Worm (Caenorhabditis elegans) whole organism, L1 larva: ENCODE measurements around the gene cox-10.

Experiments
- C34B4.2 ChIP-seq: sonication (generic microtip); optimal IDR thresholded peaks from 2 replicates; lab custom pipeline; 2017; ENCODE audit warnings: mild to moderate bottlenecking, missing genetic modification characterization, missing compliant biosample characterization
- aha-1 ChIP-seq: fragments of 150-350 bp; optimal IDR thresholded peaks from 2 replicates; lab custom pipeline; 2014; ENCODE audit warnings: missing biosample characterization, missing genetic modification characterization
- alr-1 ChIP-seq: fragments of 200-800 bp; sonication (Bioruptor generic); optimal IDR thresholded peaks from 2 replicates; lab custom pipeline; 2018; ENCODE audit warnings: borderline replicate concordance, mild to moderate bottlenecking, missing genetic modification characterization, missing compliant biosample characterization
- aly-2 ChIP-seq: fragments of 150-350 bp; optimal IDR thresholded peaks from 2 replicates; lab custom pipeline; 2014; ENCODE audit warnings: missing biosample characterization, missing genetic modification characterization
- blmp-1 ChIP-seq: fragments of 150-350 bp; optimal IDR thresholded peaks from 2 replicates; lab custom pipeline; 2014; ENCODE audit warnings: missing biosample characterization, missing genetic modification characterization
- ceh-63 ChIP-seq: fragments of 200-800 bp; sonication (Bioruptor generic); optimal IDR thresholded peaks from 2 replicates; lab custom pipeline; 2018; ENCODE audit warnings: mild to moderate bottlenecking, missing genetic modification characterization, missing compliant biosample characterization
- ceh-90 ChIP-seq: sonication (generic microtip); optimal IDR thresholded peaks from 2 replicates; lab custom pipeline; 2016; ENCODE audit warnings: missing genetic modification characterization, missing compliant biosample characterization
- dpl-1 ChIP-seq, 3 experiments: fragments of 150-350 bp in 2 of 3; sonication (generic microtip) in 1 of 3; optimal IDR thresholded peaks; 2 replicates each; lab custom pipeline; 2014 to 2017; ENCODE audit warnings: missing biosample characterization in 3 of 3, missing genetic modification characterization in 3 of 3, missing genetic modification reagents in 3 of 3
- dsc-1 ChIP-seq: sonication (generic microtip); optimal IDR thresholded peaks from 2 replicates; lab custom pipeline; 2016; ENCODE audit warnings: mild to moderate bottlenecking, missing genetic modification characterization, missing compliant biosample characterization
- efl-1 ChIP-seq, 4 experiments: fragments of 150-350 bp; optimal IDR thresholded peaks in 3 of 4; peaks in 1 of 4; 1 replicate in 1 of 4; 2 replicates in 3 of 4; lab custom pipeline; 2014; ENCODE audit warnings: missing biosample characterization in 2 of 4, missing genetic modification characterization in 2 of 4, missing genetic modification reagents in 2 of 4
- egl-27 ChIP-seq, 2 experiments: fragments of 150-350 bp in 1 of 2; sonication (generic microtip); optimal IDR thresholded peaks; 3 replicates each; lab custom pipeline; 2017 to 2018; ENCODE audit warnings: missing biosample characterization in 2 of 2, missing genetic modification characterization in 2 of 2, missing genetic modification reagents in 2 of 2
- elt-2 ChIP-seq: sonication (generic microtip); optimal IDR thresholded peaks from 2 replicates; lab custom pipeline; 2016; ENCODE audit warnings: missing genetic modification characterization, mild to moderate bottlenecking, inconsistent platforms, missing compliant biosample characterization, missing genetic modification reagents
- elt-3 ChIP-seq, 6 experiments: fragments of 150-350 bp in 1 of 6; sonication (generic microtip); optimal IDR thresholded peaks; 2 replicates each; lab custom pipeline; 2017 to 2018; ENCODE audit warnings: missing biosample characterization in 6 of 6, missing genetic modification characterization in 6 of 6, inconsistent platforms in 1 of 6
- fkh-10 ChIP-seq: sonication (generic microtip); optimal IDR thresholded peaks from 2 replicates; lab custom pipeline; 2017; ENCODE audit warnings: missing biosample characterization, missing genetic modification reagents, missing genetic modification characterization
- fkh-8 ChIP-seq: sonication (generic microtip); optimal IDR thresholded peaks from 2 replicates; lab custom pipeline; 2016; ENCODE audit warnings: mild to moderate bottlenecking, missing genetic modification characterization, missing compliant biosample characterization
- grh-1 ChIP-seq: fragments of 200-800 bp; sonication (Bioruptor generic); IDR thresholded peaks from 2 replicates; pipeline ENCODE4 v1.3.6; 2022; ENCODE audit warnings: missing genetic modification reagents, missing genetic modification characterization, missing compliant biosample characterization
- hlh-17 ChIP-seq: fragments of 200-800 bp; sonication (Bioruptor generic); optimal IDR thresholded peaks from 2 replicates; lab custom pipeline; 2018; ENCODE audit warnings: missing genetic modification characterization, mild to moderate bottlenecking, missing compliant biosample characterization, moderate library complexity, borderline replicate concordance
- hlh-4 ChIP-seq: sonication (generic microtip); optimal IDR thresholded peaks from 2 replicates; lab custom pipeline; 2016; ENCODE audit warnings: mild to moderate bottlenecking, missing genetic modification characterization, missing compliant biosample characterization
- irx-1 ChIP-seq: sonication (generic microtip); optimal IDR thresholded peaks from 2 replicates; lab custom pipeline; 2016; ENCODE audit warnings: missing genetic modification characterization, missing compliant biosample characterization
- isw-1 ChIP-seq: fragments of 200-800 bp; sonication (Bioruptor generic); IDR thresholded peaks from 2 replicates; pipeline ENCODE4 v1.3.6; 2022; ENCODE audit warnings: missing genetic modification characterization, missing compliant biosample characterization
- lin-15B ChIP-seq: fragments of 150-350 bp; sonication (generic microtip); optimal IDR thresholded peaks from 3 replicates; lab custom pipeline; 2014; ENCODE audit warnings: missing biosample characterization, missing genetic modification characterization
- lsy-2 ChIP-seq, 2 experiments: fragments of 150-350 bp; optimal IDR thresholded peaks; 2 replicates each; lab custom pipeline; 2014; ENCODE audit warnings: missing biosample characterization in 2 of 2, missing genetic modification characterization in 2 of 2
- mep-1 ChIP-seq: fragments of 150-350 bp; optimal IDR thresholded peaks from 2 replicates; lab custom pipeline; 2014; ENCODE audit warnings: missing biosample characterization, missing genetic modification characterization
- nhr-19 ChIP-seq: fragments of 200-800 bp; sonication (Bioruptor generic); conservative IDR thresholded peaks from 2 replicates; pipeline ENCODE4 v1.3.6; 2022; ENCODE audit warnings: missing genetic modification characterization, missing compliant biosample characterization
- nhr-20 ChIP-seq: sonication (generic microtip); optimal IDR thresholded peaks from 2 replicates; lab custom pipeline; 2016; ENCODE audit warnings: mild to moderate bottlenecking, missing genetic modification characterization, missing compliant biosample characterization
- nhr-28 ChIP-seq: fragments of 150-350 bp; optimal IDR thresholded peaks from 2 replicates; lab custom pipeline; 2014; ENCODE audit warnings: missing biosample characterization, missing genetic modification characterization
- nhr-76 ChIP-seq: sonication (generic microtip); optimal IDR thresholded peaks from 2 replicates; lab custom pipeline; 2017; ENCODE audit warnings: missing biosample characterization, missing genetic modification characterization
- nhr-77 ChIP-seq: fragments of 150-350 bp; optimal IDR thresholded peaks from 2 replicates; lab custom pipeline; 2014; ENCODE audit warnings: missing biosample characterization, missing genetic modification characterization
- nhr-84 ChIP-seq: sonication (generic microtip); optimal IDR thresholded peaks from 2 replicates; lab custom pipeline; 2017; ENCODE audit warnings: missing biosample characterization, missing genetic modification characterization
- nhr-85 ChIP-seq: sonication (generic microtip); peaks from one replicate; lab custom pipeline; 2016; ENCODE audit warnings: missing genetic modification characterization, inconsistent platforms, missing compliant biosample characterization
- nhr-90 ChIP-seq: sonication (generic microtip); optimal IDR thresholded peaks from 2 replicates; lab custom pipeline; 2016; ENCODE audit warnings: mild to moderate bottlenecking, missing genetic modification characterization, missing compliant biosample characterization; ENCODE audit not compliant: poor library complexity
- swsn-7 ChIP-seq: sonication (generic microtip); optimal IDR thresholded peaks from 2 replicates; lab custom pipeline; 2016; ENCODE audit warnings: missing genetic modification characterization, missing compliant biosample characterization
- unc-130 ChIP-seq: fragments of 150-350 bp; optimal IDR thresholded peaks from 2 replicates; lab custom pipeline; 2017; ENCODE audit warnings: missing biosample characterization, missing genetic modification characterization, inconsistent platforms
- unc-62 ChIP-seq: fragments of 150-350 bp; optimal IDR thresholded peaks from 2 replicates; lab custom pipeline; 2014; ENCODE audit warnings: missing biosample characterization, missing genetic modification reagents, missing genetic modification characterization
- unc-98 ChIP-seq: fragments of 200-800 bp; sonication (Bioruptor generic); IDR thresholded peaks from 2 replicates; pipeline ENCODE4 v1.3.6; 2022; ENCODE audit warnings: missing genetic modification characterization, missing compliant biosample characterization
- vab-15 ChIP-seq: sonication (generic microtip); optimal IDR thresholded peaks from 2 replicates; lab custom pipeline; 2017; ENCODE audit warnings: missing genotype, mild to moderate bottlenecking, missing genetic modification characterization, missing compliant biosample characterization
- zag-1 ChIP-seq: fragments of 150-350 bp; optimal IDR thresholded peaks from 2 replicates; lab custom pipeline; 2014; ENCODE audit warnings: missing biosample characterization, missing genetic modification characterization
- zip-4 ChIP-seq: fragments of 200-800 bp; sonication (Bioruptor generic); optimal IDR thresholded peaks from 2 replicates; lab custom pipeline; 2018; ENCODE audit warnings: mild to moderate bottlenecking, missing genetic modification characterization, moderate library complexity, missing compliant biosample characterization
- ztf-4 ChIP-seq: fragments of 150-350 bp; optimal IDR thresholded peaks from 2 replicates; lab custom pipeline; 2014; ENCODE audit warnings: missing biosample characterization, missing genetic modification characterization

The cox-10 gene

ce11 chrII:12640370-12640769, 39.4 kb upstream of the cox-10 start, which contains the start of gene nhr-235:
Gene nhr-235 (plus strand): TSS chrII:12640670.
- TF ChIP-seq hlh-4 (tag; lab: Kevin White, UChicago) = no peak
- TF ChIP-seq elt-3 (tag; optimal IDR thresholded peaks at IDR 0.05; lab: Kevin White, UChicago) = no peak
- TF ChIP-seq lin-15B = no peak
- TF ChIP-seq aha-1 (tag; lab: Kevin White, UChicago) = no peak
- no peak for TF ChIP-seq elt-2 (tag; lab: Kevin White, UChicago)
- no peak for TF ChIP-seq nhr-84
- no peak for TF ChIP-seq nhr-20
- no peak for TF ChIP-seq zag-1 (tag; lab: Kevin White, UChicago)
- TF ChIP-seq unc-130 = no peak
- TF ChIP-seq efl-1 (optimal IDR thresholded peaks at IDR 0.05; lab: Kevin White, UChicago) = no peak
- TF ChIP-seq efl-1 (GFP tag; optimal IDR thresholded peaks at IDR 0.05 in 1 of 2; lab: Kevin White, UChicago) = no peak
- no peak for TF ChIP-seq ceh-90 (tag; lab: Kevin White, UChicago)
- no peak for TF ChIP-seq dsc-1 (tag; lab: Kevin White, UChicago)
- TF ChIP-seq nhr-77 = no peak
- no peak for TF ChIP-seq C34B4.2 (tag; lab: Kevin White, UChicago)
- no peak for TF ChIP-seq hlh-17 (GFP tag; lab: Kevin White, UChicago)
- no peak for TF ChIP-seq isw-1 (GFP tag; lab: Robert Waterston, UW)
- no peak for TF ChIP-seq fkh-10 (GFP tag; lab: Kevin White, UChicago)
- TF ChIP-seq unc-98 (GFP tag; lab: Robert Waterston, UW) = no peak

DNA sequence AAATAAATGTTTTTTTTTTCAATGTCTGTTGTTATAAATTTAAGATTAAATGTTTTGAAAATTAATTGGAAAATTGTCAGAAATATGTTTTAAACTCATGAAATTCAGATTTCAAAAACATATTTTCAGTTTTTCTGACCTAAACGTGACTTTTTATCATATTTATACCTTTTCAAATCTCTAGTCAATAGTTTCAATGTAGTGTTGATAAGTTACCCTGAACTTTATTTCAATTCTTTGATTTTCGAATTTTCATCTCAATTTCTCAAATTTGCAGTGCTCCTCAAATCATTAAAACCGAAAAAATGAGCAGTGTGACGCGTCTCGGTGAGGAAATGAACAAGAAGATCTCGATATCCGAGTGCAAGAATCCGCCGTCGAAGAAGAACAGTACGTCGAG, 25.3 kb upstream of the cox-10 start, which contains the start of gene rgs-4:
Gene rgs-4 (plus strand): TSS at position 301 of the 400 bp plus-strand sequence.
- TF ChIP-seq vab-15 (tag; lab: Kevin White, UChicago) (no peak), dpl-1 (GFP tag; optimal IDR thresholded peaks at IDR 0.05; lab: Kevin White, UChicago) (no peak), mep-1 (tag; lab: Kevin White, UChicago) (no peak), blmp-1 (no peak), aly-2 (tag; lab: Kevin White, UChicago) (no peak), nhr-85 (tag; lab: Kevin White, UChicago) (no peak), grh-1 (GFP tag; lab: Robert Waterston, UW) (no peak), elt-2 (tag; lab: Kevin White, UChicago) (no peak), dsc-1 (tag; lab: Kevin White, UChicago) (no peak), egl-27 (tag; optimal IDR thresholded peaks at IDR 0.05; lab: Kevin White, UChicago) (no peak), zip-4 (no peak)
- TF ChIP-seq, all 84 proteins: peak for 0

DNA sequence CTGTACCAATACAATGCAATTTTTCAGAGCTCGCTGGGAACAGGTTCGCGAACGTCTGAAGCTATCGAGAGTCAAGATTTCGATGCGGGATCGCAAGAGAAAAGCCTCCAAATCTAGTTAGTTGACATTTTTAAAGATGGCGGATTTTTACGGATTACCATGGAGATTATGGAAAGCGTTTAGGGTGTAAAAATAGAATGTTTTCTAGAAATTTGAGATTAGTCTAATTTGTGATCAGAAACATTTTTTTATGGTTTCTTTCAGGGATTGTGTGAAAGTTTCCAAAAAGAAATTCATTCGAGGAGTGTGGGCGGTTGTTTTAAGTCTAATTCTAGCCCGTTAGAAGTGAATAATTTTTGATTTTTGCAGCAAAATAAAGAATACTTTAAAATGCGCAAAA, 23.9 kb upstream of the cox-10 start:
- TF ChIP-seq ztf-4 (tag; lab: Kevin White, UChicago) = no peak
- TF ChIP-seq nhr-19 (GFP tag; lab: Robert Waterston, UW) = no peak
- no peak for TF ChIP-seq mep-1 (tag; lab: Kevin White, UChicago)
- no peak for TF ChIP-seq swsn-7
- TF ChIP-seq alr-1 = no peak
- peak; percentile 19 for TF ChIP-seq fkh-8 (tag; lab: Kevin White, UChicago)
- no peak for TF ChIP-seq lsy-2 (tag; optimal IDR thresholded peaks at IDR 0.05; lab: Kevin White, UChicago)
- no peak for TF ChIP-seq nhr-76 (tag; lab: Kevin White, UChicago)
- no peak for TF ChIP-seq ceh-63 (GFP tag; lab: Kevin White, UChicago)
- no peak for TF ChIP-seq nhr-28 (tag; lab: Kevin White, UChicago)
- no peak for TF ChIP-seq nhr-90 (tag; lab: Kevin White, UChicago)
- no peak for TF ChIP-seq irx-1 (tag; lab: Kevin White, UChicago)
- no peak for TF ChIP-seq hlh-4 (tag; lab: Kevin White, UChicago)
- TF ChIP-seq unc-62 = no peak
- peak; percentile 77 for TF ChIP-seq dsc-1 (tag; lab: Kevin White, UChicago)
